Worm (Caenorhabditis elegans): ENCODE measurements around the gene F26H11.4.

- TF ChIP-seq ama-1 (optimal IDR thresholded peaks at IDR 0.05): no peak
- TF ChIP-seq sea-1 (GFP tag; conservative IDR thresholded peaks at IDR 0.05): no peak
- TF ChIP-seq hmg-4 (GFP tag; optimal IDR thresholded peaks at IDR 0.05): no peak
- TF ChIP-seq flt-1 (GFP tag; IDR thresholded peaks at IDR 0.05): no peak
- no peak for TF ChIP-seq ceh-13 (GFP tag; optimal IDR thresholded peaks at IDR 0.05)
- TF ChIP-seq F13C5.2 (tag; optimal IDR thresholded peaks at IDR 0.05): no peak
These were observed 23.7 kb downstream of the F26H11.4 start for ce11 chrII:14432100-14432499.

Measured in whole organism, early embryonic.